Worm (Caenorhabditis elegans) whole organism, midembryonic: ENCODE measurements around the gene F58G1.8.

ENCODE experiments used
- T22C8.4 ChIP-seq: fragments of 200-800 bp; sonication (Bioruptor generic); IDR thresholded peaks from 2 replicates; pipeline ENCODE4 v1.3.6; 2022; ENCODE audit warnings: missing genetic modification characterization, missing compliant biosample characterization
- cog-1 ChIP-seq: sonication (generic microtip); optimal IDR thresholded peaks from 2 replicates; lab custom pipeline; 2016; ENCODE audit warnings: missing genetic modification characterization, missing compliant biosample characterization
- flt-1 ChIP-seq: fragments of 200-800 bp; sonication (Bioruptor generic); IDR thresholded peaks from 2 replicates; pipeline ENCODE4 v1.3.6; 2022; ENCODE audit warnings: missing genetic modification characterization, missing compliant biosample characterization
- med-1 ChIP-seq: sonication (generic microtip); optimal IDR thresholded peaks from 2 replicates; lab custom pipeline; 2017; ENCODE audit warnings: missing genetic modification characterization, mild to moderate bottlenecking, missing compliant biosample characterization, antibody characterized with exemption, missing genetic modification reagents; ENCODE audit not compliant: insufficient read depth
- ref-1 ChIP-seq: fragments of 200-800 bp; sonication (Bioruptor generic); conservative IDR thresholded peaks from 2 replicates; pipeline ENCODE4 v1.3.6; 2022; ENCODE audit warnings: missing genetic modification reagents, missing genetic modification characterization, missing compliant biosample characterization
- tab-1 ChIP-seq: fragments of 200-800 bp; sonication (Bioruptor generic); IDR thresholded peaks from 2 replicates; pipeline ENCODE4 v1.3.6; 2022; ENCODE audit warnings: missing genetic modification characterization, missing compliant biosample characterization
- ztf-23 ChIP-seq: fragments of 200-800 bp; sonication (Bioruptor generic); IDR thresholded peaks from 2 replicates; pipeline ENCODE4 v1.3.6; 2022; ENCODE audit warnings: missing genetic modification reagents, missing genetic modification characterization, missing compliant biosample characterization
- ztf-29 ChIP-seq: fragments of 200-800 bp; sonication (Bioruptor generic); IDR thresholded peaks from 2 replicates; pipeline ENCODE4 v1.3.6; 2022; ENCODE audit warnings: missing genetic modification reagents, missing genetic modification characterization, missing compliant biosample characterization

- TF ChIP-seq ztf-23 (no peak), ztf-29 (GFP tag; lab: Robert Waterston, UW) (no peak), tab-1 (GFP tag; lab: Robert Waterston, UW) (no peak), T22C8.4 (GFP tag; lab: Robert Waterston, UW) (no peak), med-1 (no peak), cog-1 (tag; lab: Kevin White, UChicago) (no peak), flt-1 (GFP tag; lab: Robert Waterston, UW) (no peak), ref-1 (GFP tag; lab: Robert Waterston, UW) (no peak)
Measured at ce11 chrII:12878071-12878668, 47.3 kb downstream of the F58G1.8 start, which contains the start of gene gsy-1.
